Worm (Caenorhabditis elegans) whole organism, late embryonic: ENCODE data around the gene hir-1.
A peak's percentile ranks its signal among the peaks of the same experiment; 100 is the strongest.

Source experiments
- C08G9.2 ChIP-seq: sonication (generic microtip); optimal IDR thresholded peaks from 2 replicates; lab custom pipeline; 2016; ENCODE audit warnings: mild to moderate bottlenecking, missing genetic modification characterization, moderate library complexity, missing compliant biosample characterization
- F13H6.1 ChIP-seq: sonication (generic microtip); optimal IDR thresholded peaks from 2 replicates; lab custom pipeline; 2016; ENCODE audit warnings: missing genetic modification characterization, missing compliant biosample characterization
- K02D7.2 ChIP-seq: sonication (generic microtip); optimal IDR thresholded peaks from 2 replicates; lab custom pipeline; 2017; ENCODE audit warnings: mild to moderate bottlenecking, missing genetic modification characterization, missing compliant biosample characterization
- K09A11.1 ChIP-seq: sonication (generic microtip); optimal IDR thresholded peaks from 2 replicates; lab custom pipeline; 2017; ENCODE audit warnings: antibody characterized with exemption, mild to moderate bottlenecking, missing genetic modification characterization, missing compliant biosample characterization; ENCODE audit not compliant: insufficient read depth
- T23F11.4 ChIP-seq: fragments of 200-800 bp; sonication (Bioruptor generic); optimal IDR thresholded peaks from 2 replicates; lab custom pipeline; 2018; ENCODE audit warnings: mild to moderate bottlenecking, missing genetic modification characterization, missing compliant biosample characterization
- Y22D7AL.16 ChIP-seq: sonication (generic microtip); optimal IDR thresholded peaks from 2 replicates; lab custom pipeline; 2016; ENCODE audit warnings: missing genetic modification characterization, missing compliant biosample characterization
- ahr-1 ChIP-seq: sonication (generic microtip); optimal IDR thresholded peaks from 2 replicates; lab custom pipeline; 2016; ENCODE audit warnings: missing genetic modification characterization, missing compliant biosample characterization
- ceh-14 ChIP-seq: sonication (generic microtip); optimal IDR thresholded peaks from 2 replicates; lab custom pipeline; 2016; ENCODE audit warnings: missing genotype, missing genetic modification characterization, missing compliant biosample characterization
- ceh-19 ChIP-seq: fragments of 200-800 bp; sonication (Bioruptor generic); optimal IDR thresholded peaks from 2 replicates; lab custom pipeline; 2018; ENCODE audit warnings: mild to moderate bottlenecking, missing genetic modification characterization, missing compliant biosample characterization
- ceh-2 ChIP-seq: sonication (generic microtip); optimal IDR thresholded peaks from 2 replicates; lab custom pipeline; 2016; ENCODE audit warnings: missing genotype, missing genetic modification characterization, missing compliant biosample characterization
- ceh-22 ChIP-seq: sonication (generic microtip); optimal IDR thresholded peaks from 2 replicates; lab custom pipeline; 2017; ENCODE audit warnings: missing biosample characterization, missing genetic modification characterization
- ceh-30 ChIP-seq: fragments of 150-350 bp; optimal IDR thresholded peaks from 2 replicates; lab custom pipeline; 2014; ENCODE audit warnings: missing biosample characterization, missing genetic modification characterization
- ceh-31 ChIP-seq: sonication (generic microtip); optimal IDR thresholded peaks from 2 replicates; lab custom pipeline; 2016; ENCODE audit warnings: missing genetic modification characterization, missing compliant biosample characterization
- ceh-34 ChIP-seq: sonication (generic microtip); optimal IDR thresholded peaks from 2 replicates; lab custom pipeline; 2016; ENCODE audit warnings: mild to moderate bottlenecking, missing genetic modification characterization, missing compliant biosample characterization
- ceh-45 ChIP-seq: fragments of 200-800 bp; sonication (Bioruptor generic); IDR thresholded peaks from 2 replicates; pipeline ENCODE4 v1.3.6; 2022; ENCODE audit warnings: missing genetic modification reagents, missing genetic modification characterization, missing compliant biosample characterization
- ceh-48 ChIP-seq: sonication (generic microtip); optimal IDR thresholded peaks from 2 replicates; lab custom pipeline; 2016; ENCODE audit warnings: missing genetic modification characterization, inconsistent platforms, missing compliant biosample characterization
- ceh-6 ChIP-seq: fragments of 200-800 bp; sonication (Bioruptor generic); optimal IDR thresholded peaks from 2 replicates; lab custom pipeline; 2018; ENCODE audit warnings: mild to moderate bottlenecking, missing genetic modification characterization, missing compliant biosample characterization
- che-1 ChIP-seq: sonication (generic microtip); optimal IDR thresholded peaks from 2 replicates; lab custom pipeline; 2016; ENCODE audit warnings: mild to moderate bottlenecking, missing genetic modification characterization, missing compliant biosample characterization
- dmd-4 ChIP-seq: sonication (generic microtip); optimal IDR thresholded peaks from 2 replicates; lab custom pipeline; 2016; ENCODE audit warnings: borderline replicate concordance, missing genetic modification characterization, missing compliant biosample characterization
- ets-4 ChIP-seq: sonication (generic microtip); optimal IDR thresholded peaks from 2 replicates; lab custom pipeline; 2016; ENCODE audit warnings: missing genetic modification characterization, missing compliant biosample characterization
- fax-1 ChIP-seq: sonication (generic microtip); optimal IDR thresholded peaks from 2 replicates; lab custom pipeline; 2016; ENCODE audit warnings: missing genotype, missing genetic modification characterization, missing compliant biosample characterization
- gmeb-2 ChIP-seq: sonication (generic microtip); optimal IDR thresholded peaks from 2 replicates; lab custom pipeline; 2016; ENCODE audit warnings: missing genetic modification characterization, inconsistent platforms, missing compliant biosample characterization
- hlh-13 ChIP-seq: fragments of 200-800 bp; sonication (Bioruptor generic); optimal IDR thresholded peaks from 2 replicates; lab custom pipeline; 2018; ENCODE audit warnings: mild to moderate bottlenecking, missing genetic modification characterization, missing compliant biosample characterization
- hlh-15 ChIP-seq: sonication (generic microtip); optimal IDR thresholded peaks from 2 replicates; lab custom pipeline; 2016; ENCODE audit warnings: missing genetic modification characterization, missing compliant biosample characterization
- hlh-30 ChIP-seq: sonication (generic microtip); optimal IDR thresholded peaks from 2 replicates; lab custom pipeline; 2017; ENCODE audit warnings: antibody characterized with exemption, missing genetic modification characterization, missing compliant biosample characterization; ENCODE audit not compliant: insufficient read depth
- hlh-8 ChIP-seq: sonication (generic microtip); optimal IDR thresholded peaks from 2 replicates; lab custom pipeline; 2016; ENCODE audit warnings: missing genotype, missing genetic modification characterization, missing compliant biosample characterization
- madf-2 ChIP-seq: sonication (generic microtip); optimal IDR thresholded peaks from 2 replicates; lab custom pipeline; 2017; ENCODE audit warnings: missing genetic modification characterization, missing compliant biosample characterization
- mec-3 ChIP-seq: sonication (generic microtip); optimal IDR thresholded peaks from 2 replicates; lab custom pipeline; 2016; ENCODE audit warnings: borderline replicate concordance, missing genetic modification characterization, missing compliant biosample characterization
- npax-4 ChIP-seq: sonication (generic microtip); optimal IDR thresholded peaks from 2 replicates; lab custom pipeline; 2016; ENCODE audit warnings: missing genetic modification characterization, missing compliant biosample characterization
- odd-2 ChIP-seq: sonication (generic microtip); optimal IDR thresholded peaks from 2 replicates; lab custom pipeline; 2017; ENCODE audit warnings: antibody characterized with exemption, mild to moderate bottlenecking, missing genetic modification characterization, missing compliant biosample characterization
- pag-3 ChIP-seq: sonication (generic microtip); optimal IDR thresholded peaks from 2 replicates; lab custom pipeline; 2016; ENCODE audit warnings: missing compliant biosample characterization, missing genetic modification characterization, borderline replicate concordance
- pax-1 ChIP-seq: fragments of 150-350 bp; optimal IDR thresholded peaks from 2 replicates; lab custom pipeline; 2014; ENCODE audit warnings: missing biosample characterization, missing genetic modification characterization
- pha-2 ChIP-seq: sonication (generic microtip); optimal IDR thresholded peaks from 2 replicates; lab custom pipeline; 2017; ENCODE audit warnings: mild to moderate bottlenecking, missing genetic modification characterization, missing compliant biosample characterization
- pha-4 ChIP-seq: fragments of 150-350 bp; optimal IDR thresholded peaks from 2 replicates; lab custom pipeline; 2018; ENCODE audit warnings: missing biosample characterization, missing genetic modification reagents, missing genetic modification characterization
- ref-2 ChIP-seq: sonication (generic microtip); optimal IDR thresholded peaks from 2 replicates; lab custom pipeline; 2016; ENCODE audit warnings: missing genetic modification characterization, missing compliant biosample characterization
- sox-2 ChIP-seq: fragments of 200-800 bp; sonication (Bioruptor generic); IDR thresholded peaks from 2 replicates; pipeline ENCODE4 v1.3.6; 2022; ENCODE audit warnings: missing genetic modification reagents, missing genetic modification characterization, missing compliant biosample characterization
- sox-4 ChIP-seq: sonication (generic microtip); optimal IDR thresholded peaks from 2 replicates; lab custom pipeline; 2017; ENCODE audit warnings: mild to moderate bottlenecking, missing genetic modification characterization, inconsistent platforms, missing compliant biosample characterization
- syd-9 ChIP-seq: sonication (generic microtip); optimal IDR thresholded peaks from 2 replicates; lab custom pipeline; 2016; ENCODE audit warnings: mild to moderate bottlenecking, missing genetic modification characterization, moderate library complexity, missing compliant biosample characterization
- tbx-2 ChIP-seq: sonication (generic microtip); optimal IDR thresholded peaks from 2 replicates; lab custom pipeline; 2016; ENCODE audit warnings: missing genetic modification characterization, missing compliant biosample characterization
- tbx-7 ChIP-seq: sonication (generic microtip); optimal IDR thresholded peaks from 2 replicates; lab custom pipeline; 2016; ENCODE audit warnings: missing genotype, missing genetic modification characterization, missing compliant biosample characterization
- unc-55 ChIP-seq: sonication (generic microtip); optimal IDR thresholded peaks from 2 replicates; lab custom pipeline; 2017; ENCODE audit warnings: missing biosample characterization, missing genetic modification reagents, missing genetic modification characterization
- unc-86 ChIP-seq: sonication (generic microtip); optimal IDR thresholded peaks from 2 replicates; lab custom pipeline; 2016; ENCODE audit warnings: missing genetic modification characterization, missing compliant biosample characterization
- ztf-16 ChIP-seq: sonication (generic microtip); optimal IDR thresholded peaks from 2 replicates; lab custom pipeline; 2017; ENCODE audit warnings: missing genetic modification characterization, missing compliant biosample characterization

The hir-1 gene

ce11 chrV:5504807-5505442 lies 17.0 kb upstream of the hir-1 start, which contains the start of the genes dnj-19 and nhr-47 (continued):
- TF ChIP-seq hlh-8 (tag; lab: Kevin White, UChicago): no peak
- no peak for TF ChIP-seq hlh-15 (tag; lab: Kevin White, UChicago)
- peak; percentile 35 for TF ChIP-seq ceh-19 (GFP tag; lab: Kevin White, UChicago)
- no peak for TF ChIP-seq ahr-1 (tag; lab: Kevin White, UChicago)
- TF ChIP-seq unc-86: peak; percentile 61
- TF ChIP-seq dmd-4 (tag; lab: Kevin White, UChicago): no peak
- peak; percentile 81 for TF ChIP-seq ceh-31 (tag; lab: Kevin White, UChicago)
- no peak for TF ChIP-seq odd-2 (tag; lab: Kevin White, UChicago)
- no peak for TF ChIP-seq sox-2
- no peak for TF ChIP-seq ceh-22 (tag; lab: Kevin White, UChicago)
- peak; percentile 83 for TF ChIP-seq ceh-34 (tag; lab: Kevin White, UChicago)
- peak; percentile 26 for TF ChIP-seq hlh-30 (tag; lab: Kevin White, UChicago)
- TF ChIP-seq tbx-2 (tag; lab: Kevin White, UChicago): peak; percentile 64
- peak; percentile 29 for TF ChIP-seq ceh-2 (tag; lab: Kevin White, UChicago)
- TF ChIP-seq K02D7.2 (tag; lab: Kevin White, UChicago): no peak
- no peak for TF ChIP-seq pax-1 (tag; lab: Kevin White, UChicago)
- TF ChIP-seq mec-3 (tag; lab: Kevin White, UChicago): no peak
- TF ChIP-seq ceh-45 (GFP tag; lab: Robert Waterston, UW): peak; percentile 32; the same call in 1 of the 2 replicates
- TF ChIP-seq pag-3 (tag; lab: Kevin White, UChicago): no peak
- peak; percentile 38 for TF ChIP-seq F13H6.1 (tag; lab: Kevin White, UChicago)
- TF ChIP-seq hlh-13: no peak
- TF ChIP-seq syd-9 (tag; lab: Kevin White, UChicago): peak; percentile 12
- TF ChIP-seq pha-2: no peak
- TF ChIP-seq npax-4 (tag; lab: Kevin White, UChicago): no peak
- peak; percentile 27 for TF ChIP-seq ets-4 (tag; lab: Kevin White, UChicago)
- no peak for TF ChIP-seq pha-4 (tag; lab: Kevin White, UChicago)
- TF ChIP-seq che-1 (tag; lab: Kevin White, UChicago): no peak
- peak; percentile 88 for TF ChIP-seq ceh-48 (tag; lab: Kevin White, UChicago)
- peak; percentile 16 for TF ChIP-seq sox-4 (tag; lab: Kevin White, UChicago)
- TF ChIP-seq ceh-14: peak; percentile 80
- TF ChIP-seq K09A11.1 (tag; lab: Kevin White, UChicago): peak; percentile 37
- TF ChIP-seq ceh-30: peak; percentile 80
- peak; percentile 61 for TF ChIP-seq T23F11.4 (GFP tag; lab: Kevin White, UChicago)
- TF ChIP-seq Y22D7AL.16: peak; percentile 49

- no peak for TF ChIP-seq madf-2
- no peak for TF ChIP-seq ceh-30
- no peak for TF ChIP-seq Y22D7AL.16
- TF ChIP-seq hlh-13: no peak
- TF ChIP-seq C08G9.2 (tag; lab: Kevin White, UChicago): no peak
- no peak for TF ChIP-seq tbx-7 (tag; lab: Kevin White, UChicago)
- TF ChIP-seq fax-1 (tag; lab: Kevin White, UChicago): no peak
- no peak for TF ChIP-seq unc-55
- no peak for TF ChIP-seq ztf-16 (tag; lab: Kevin White, UChicago)
- no peak for TF ChIP-seq ceh-2 (tag; lab: Kevin White, UChicago)
- no peak for TF ChIP-seq ceh-6 (GFP tag; lab: Kevin White, UChicago)
- TF ChIP-seq ets-4 (tag; lab: Kevin White, UChicago): no peak
- no peak for TF ChIP-seq ref-2
- no peak for TF ChIP-seq gmeb-2 (tag; lab: Kevin White, UChicago)
- TF ChIP-seq odd-2 (tag; lab: Kevin White, UChicago): no peak
- no peak for TF ChIP-seq ceh-34 (tag; lab: Kevin White, UChicago)
- TF ChIP-seq, all 69 proteins: peak for 0
These were observed 12.8 kb upstream of the hir-1 start for ce11 chrV:5509134-5509533.
